Worm (Caenorhabditis elegans) whole organism, L1 larva: ENCODE measurements around the gene mig-38.

Source experiments
- ceh-63 ChIP-seq: fragments of 200-800 bp; sonication (Bioruptor generic); optimal IDR thresholded peaks from 2 replicates; lab custom pipeline; 2018; ENCODE audit warnings: mild to moderate bottlenecking, missing genetic modification characterization, missing compliant biosample characterization
- lin-39 ChIP-seq: fragments of 150-350 bp; optimal IDR thresholded peaks from 2 replicates; lab custom pipeline; 2014; ENCODE audit warnings: missing biosample characterization, missing genetic modification reagents, missing genetic modification characterization
- mdl-1 ChIP-seq, 2 experiments: fragments of 150-350 bp; optimal IDR thresholded peaks; 2 replicates each; lab custom pipeline; 2014 to 2017; ENCODE audit warnings: missing biosample characterization in 2 of 2, missing genetic modification characterization in 2 of 2, inconsistent platforms in 1 of 2
- unc-62 ChIP-seq: fragments of 150-350 bp; optimal IDR thresholded peaks from 2 replicates; lab custom pipeline; 2014; ENCODE audit warnings: missing biosample characterization, missing genetic modification reagents, missing genetic modification characterization

- TF ChIP-seq unc-62 (no peak), mdl-1 (tag; optimal IDR thresholded peaks at IDR 0.05; lab: Kevin White, UChicago) (no peak), ceh-63 (GFP tag; lab: Kevin White, UChicago) (no peak), lin-39 (no peak)
Observed at ce11 chrIV:11568249-11568940, 25.6 kb upstream of the mig-38 start.
